Worm (Caenorhabditis elegans): ENCODE measurements around the gene blos-2.

- TF ChIP-seq tbx-37 (GFP tag; conservative IDR thresholded peaks at IDR 0.05) (peak; percentile 81), hmbx-1 (tag; optimal IDR thresholded peaks at IDR 0.05) (peak; percentile 25), ama-1 (optimal IDR thresholded peaks at IDR 0.05) (no peak), tra-4 (tag; optimal IDR thresholded peaks at IDR 0.05) (no peak), ceh-13 (GFP tag; optimal IDR thresholded peaks at IDR 0.05) (no peak), flt-1 (GFP tag; IDR thresholded peaks at IDR 0.05) (no peak), F13C5.2 (tag; optimal IDR thresholded peaks at IDR 0.05) (peak; percentile 9), tbx-11 (GFP tag; IDR thresholded peaks at IDR 0.05) (no peak), hmg-4 (GFP tag; optimal IDR thresholded peaks at IDR 0.05) (no peak), ceh-36 (tag; optimal IDR thresholded peaks at IDR 0.05) (no peak)
These were observed 12.3 kb upstream of the blos-2 start, which contains the start of gene Y73B6BL.29 for ce11 chrIV:6321667-6322066.
